Worm (Caenorhabditis elegans) whole organism, early embryonic: ENCODE data around the gene cyp-34A7.

ENCODE experiments used
- ama-1 ChIP-seq: fragments of 150-350 bp; optimal IDR thresholded peaks from 2 replicates; lab custom pipeline; 2014
- ceh-13 ChIP-seq: fragments of 200-800 bp; sonication (Bioruptor generic); optimal IDR thresholded peaks from 2 replicates; lab custom pipeline; 2018; ENCODE audit warnings: mild to moderate bottlenecking, missing genetic modification characterization, missing compliant biosample characterization
- ets-7 ChIP-seq: sonication (generic microtip); optimal IDR thresholded peaks from 2 replicates; lab custom pipeline; 2016; ENCODE audit warnings: missing genotype, missing genetic modification characterization, missing compliant biosample characterization
- pes-1 ChIP-seq: fragments of 200-800 bp; sonication (Bioruptor generic); IDR thresholded peaks from 2 replicates; pipeline ENCODE4 v1.3.6; 2022; ENCODE audit warnings: missing genetic modification reagents, missing genetic modification characterization, missing compliant biosample characterization
- scrt-1 ChIP-seq: fragments of 200-800 bp; sonication (Bioruptor generic); IDR thresholded peaks from 2 replicates; pipeline ENCODE4 v1.3.6; 2022; ENCODE audit warnings: missing genetic modification characterization, missing compliant biosample characterization
- tbx-11 ChIP-seq: fragments of 200-800 bp; sonication (Bioruptor generic); IDR thresholded peaks from 2 replicates; pipeline ENCODE4 v1.3.6; 2022; ENCODE audit warnings: missing genetic modification characterization, missing compliant biosample characterization

ce11 chrV:3963715-3964114 is at the start of gene cyp-34A7:
- TF ChIP-seq ama-1 (lab: Kevin White, UChicago) (no peak), ets-7 (tag; lab: Kevin White, UChicago) (no peak), ceh-13 (GFP tag; lab: Kevin White, UChicago) (no peak), scrt-1 (GFP tag; lab: Robert Waterston, UW) (no peak), tbx-11 (GFP tag; lab: Robert Waterston, UW) (no peak), pes-1 (GFP tag; lab: Robert Waterston, UW) (no peak)
